Worm (Caenorhabditis elegans): ENCODE results near the gene fbxb-5.

DNA sequence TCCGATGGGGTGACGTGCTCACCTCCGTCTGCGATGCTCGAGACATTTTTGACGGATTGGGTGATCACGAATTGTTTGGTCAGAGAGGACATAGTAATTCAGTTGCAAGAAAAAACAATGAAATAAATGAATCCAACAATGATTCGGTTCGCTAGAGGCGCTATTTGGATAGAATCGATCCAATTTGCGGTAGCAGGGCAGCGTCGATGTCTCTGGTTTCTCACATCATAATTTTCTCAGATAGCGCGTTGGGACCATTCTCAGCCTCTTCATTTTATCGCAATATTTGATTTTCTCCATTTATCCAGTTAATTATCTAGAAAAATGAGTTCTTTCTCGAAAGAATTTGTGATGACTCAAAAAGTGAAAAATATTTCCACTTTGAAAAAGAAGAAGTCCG lies 15.9 kb downstream of the fbxb-5 start, which contains the start of gene sdz-18:
- no peak for TF ChIP-seq ref-1 (GFP tag; conservative IDR thresholded peaks at IDR 0.05)
- TF ChIP-seq flt-1 (GFP tag; IDR thresholded peaks at IDR 0.05) = no peak
- no peak for TF ChIP-seq ztf-29 (GFP tag; IDR thresholded peaks at IDR 0.05)
- TF ChIP-seq T22C8.4 (GFP tag; IDR thresholded peaks at IDR 0.05) = no peak
